Worm (Caenorhabditis elegans) whole organism, early embryonic: ENCODE data around the gene wht-3.

ENCODE experiments used
- F13C5.2 ChIP-seq: sonication (generic microtip); optimal IDR thresholded peaks from 2 replicates; lab custom pipeline; 2017; ENCODE audit warnings: mild to moderate bottlenecking, missing genetic modification characterization, inconsistent platforms, missing compliant biosample characterization
- aly-1 ChIP-seq: sonication (generic microtip); optimal IDR thresholded peaks from 2 replicates; lab custom pipeline; 2016; ENCODE audit warnings: missing genetic modification characterization, missing compliant biosample characterization
- ama-1 ChIP-seq: fragments of 150-350 bp; optimal IDR thresholded peaks from 2 replicates; lab custom pipeline; 2014
- ets-7 ChIP-seq: sonication (generic microtip); optimal IDR thresholded peaks from 2 replicates; lab custom pipeline; 2016; ENCODE audit warnings: missing genotype, missing genetic modification characterization, missing compliant biosample characterization
- hmbx-1 ChIP-seq: sonication (generic microtip); optimal IDR thresholded peaks from 2 replicates; lab custom pipeline; 2016; ENCODE audit warnings: mild to moderate bottlenecking, missing genetic modification characterization, missing compliant biosample characterization
- hmg-4 ChIP-seq: fragments of 200-800 bp; sonication (Bioruptor generic); optimal IDR thresholded peaks from 2 replicates; lab custom pipeline; 2018; ENCODE audit warnings: mild to moderate bottlenecking, missing genetic modification characterization, missing compliant biosample characterization
- scrt-1 ChIP-seq: fragments of 200-800 bp; sonication (Bioruptor generic); IDR thresholded peaks from 2 replicates; pipeline ENCODE4 v1.3.6; 2022; ENCODE audit warnings: missing genetic modification characterization, missing compliant biosample characterization
- sea-1 ChIP-seq: fragments of 200-800 bp; sonication (Bioruptor generic); conservative IDR thresholded peaks from 2 replicates; pipeline ENCODE4 v1.3.6; 2022; ENCODE audit warnings: missing genetic modification characterization, missing compliant biosample characterization
- tbx-11 ChIP-seq: fragments of 200-800 bp; sonication (Bioruptor generic); IDR thresholded peaks from 2 replicates; pipeline ENCODE4 v1.3.6; 2022; ENCODE audit warnings: missing genetic modification characterization, missing compliant biosample characterization
- tbx-37 ChIP-seq: fragments of 200-800 bp; sonication (Bioruptor generic); conservative IDR thresholded peaks from 2 replicates; pipeline ENCODE4 v1.3.6; 2022; ENCODE audit warnings: missing genetic modification reagents, missing genetic modification characterization, missing compliant biosample characterization
- tra-4 ChIP-seq: sonication (generic microtip); optimal IDR thresholded peaks from 2 replicates; lab custom pipeline; 2017; ENCODE audit warnings: missing genetic modification characterization, missing compliant biosample characterization

DNA sequence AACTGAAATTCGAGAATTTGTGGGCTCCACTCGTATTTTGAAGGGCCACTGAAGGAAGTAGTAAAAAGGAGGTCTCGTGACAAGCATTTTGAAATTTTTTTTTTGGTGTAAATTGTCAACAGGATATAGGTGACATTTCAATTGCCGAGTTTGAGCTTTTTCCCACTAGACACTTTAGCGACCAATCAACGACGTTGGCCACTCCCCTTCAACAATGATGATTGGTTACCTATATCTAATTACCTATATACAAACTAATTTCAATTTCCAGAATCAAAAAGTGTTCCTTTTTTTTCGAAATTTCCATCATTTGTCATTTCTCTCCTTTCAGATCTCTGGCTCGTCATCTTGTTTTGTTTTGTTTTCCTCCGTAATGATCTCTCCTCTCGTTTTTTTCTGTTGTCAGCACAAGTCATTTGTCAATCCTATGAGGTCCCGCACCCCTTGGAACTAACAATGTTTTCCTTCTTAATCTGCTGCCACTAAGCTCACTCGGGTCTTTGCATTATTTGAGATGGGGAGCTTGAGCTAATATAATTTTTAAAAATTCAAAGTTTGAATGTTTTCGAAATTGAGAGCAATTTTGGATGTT, 43.4 kb downstream of the wht-3 start:
- TF ChIP-seq ama-1 (lab: Kevin White, UChicago) (no peak), F13C5.2 (no peak), tbx-11 (no peak), aly-1 (tag; lab: Kevin White, UChicago) (no peak), ets-7 (no peak), sea-1 (no peak), tbx-37 (GFP tag; lab: Robert Waterston, UW) (no peak), hmg-4 (no peak), hmbx-1 (tag; lab: Kevin White, UChicago) (no peak), tra-4 (tag; lab: Kevin White, UChicago) (no peak), scrt-1 (GFP tag; lab: Robert Waterston, UW) (no peak)
